Worm (Caenorhabditis elegans) whole organism, mixed stage, embryonic: ENCODE data around the gene K09E3.7.
A peak's percentile ranks its signal among the peaks of the same experiment; 100 is the strongest.

ENCODE experiments used
- M03D4.4 ChIP-seq: sonication (generic microtip); optimal IDR thresholded peaks from 2 replicates; lab custom pipeline; 2017; ENCODE audit warnings: mild to moderate bottlenecking, missing genetic modification characterization, missing compliant biosample characterization
- bed-3 ChIP-seq: fragments of 200-800 bp; sonication (Bioruptor generic); optimal IDR thresholded peaks from 3 replicates; lab custom pipeline; 2018; ENCODE audit warnings: mild to moderate bottlenecking, missing genetic modification characterization, moderate library complexity, missing compliant biosample characterization
- blmp-1 ChIP-seq: fragments of 150-350 bp; optimal IDR thresholded peaks from 2 replicates; lab custom pipeline; 2014; ENCODE audit warnings: missing biosample characterization, missing genetic modification characterization
- ceh-39 ChIP-seq: fragments of 150-350 bp; optimal IDR thresholded peaks from 2 replicates; lab custom pipeline; 2014; ENCODE audit warnings: missing biosample characterization, missing genetic modification characterization
- ceh-43 ChIP-seq: fragments of 200-800 bp; sonication (Bioruptor generic); optimal IDR thresholded peaks from 2 replicates; lab custom pipeline; 2018; ENCODE audit warnings: mild to moderate bottlenecking, missing genetic modification characterization, moderate library complexity, missing compliant biosample characterization
- ceh-83 ChIP-seq: fragments of 200-800 bp; sonication (Bioruptor generic); optimal IDR thresholded peaks from 2 replicates; lab custom pipeline; 2018; ENCODE audit warnings: mild to moderate bottlenecking, missing genetic modification characterization, missing compliant biosample characterization
- ces-1 ChIP-seq: fragments of 150-350 bp; optimal IDR thresholded peaks from 2 replicates; lab custom pipeline; 2014; ENCODE audit warnings: missing biosample characterization, missing genetic modification reagents, missing genetic modification characterization
- cnd-1 ChIP-seq: fragments of 200-800 bp; sonication (Bioruptor generic); optimal IDR thresholded peaks from 2 replicates; lab custom pipeline; 2018; ENCODE audit warnings: mild to moderate bottlenecking, missing genetic modification characterization, missing compliant biosample characterization
- drap-1 ChIP-seq: fragments of 200-800 bp; sonication (Bioruptor generic); optimal IDR thresholded peaks from 3 replicates; lab custom pipeline; 2018; ENCODE audit warnings: mild to moderate bottlenecking, missing genetic modification characterization, missing compliant biosample characterization
- elt-1 ChIP-seq: sonication (generic microtip); optimal IDR thresholded peaks from 2 replicates; lab custom pipeline; 2017; ENCODE audit warnings: missing genetic modification characterization, mild to moderate bottlenecking, missing compliant biosample characterization, antibody characterized with exemption, moderate library complexity, borderline replicate concordance; ENCODE audit not compliant: insufficient read depth
- elt-3 ChIP-seq: fragments of 150-350 bp; optimal IDR thresholded peaks from 2 replicates; lab custom pipeline; 2014; ENCODE audit warnings: missing biosample characterization, missing genetic modification characterization
- flh-1 ChIP-seq: fragments of 200-800 bp; sonication (Bioruptor generic); optimal IDR thresholded peaks from 2 replicates; lab custom pipeline; 2018; ENCODE audit warnings: mild to moderate bottlenecking, missing genetic modification characterization, moderate library complexity, missing compliant biosample characterization
- hlh-1 ChIP-seq: fragments of 150-350 bp; optimal IDR thresholded peaks from 2 replicates; lab custom pipeline; 2014; ENCODE audit warnings: missing biosample characterization, missing genetic modification reagents, missing genetic modification characterization
- lin-13 ChIP-seq: fragments of 150-350 bp; optimal IDR thresholded peaks from 2 replicates; lab custom pipeline; 2014; ENCODE audit warnings: missing biosample characterization, missing genetic modification characterization
- lsy-2 ChIP-seq: fragments of 150-350 bp; optimal IDR thresholded peaks from 2 replicates; lab custom pipeline; 2014; ENCODE audit warnings: missing biosample characterization, missing genetic modification characterization
- mab-5 ChIP-seq: fragments of 150-350 bp; optimal IDR thresholded peaks from 2 replicates; lab custom pipeline; 2014; ENCODE audit warnings: missing biosample characterization, missing genetic modification characterization
- mep-1 ChIP-seq: fragments of 150-350 bp; optimal IDR thresholded peaks from 2 replicates; lab custom pipeline; 2017; ENCODE audit warnings: missing biosample characterization, missing genetic modification reagents, missing genetic modification characterization, inconsistent platforms
- nhr-12 ChIP-seq: fragments of 150-350 bp; optimal IDR thresholded peaks from 2 replicates; lab custom pipeline; 2014; ENCODE audit warnings: missing biosample characterization, missing genetic modification characterization
- nhr-2 ChIP-seq: fragments of 150-350 bp; optimal IDR thresholded peaks from 2 replicates; lab custom pipeline; 2014; ENCODE audit warnings: missing biosample characterization, missing genetic modification characterization
- nhr-237 ChIP-seq: fragments of 150-350 bp; optimal IDR thresholded peaks from 2 replicates; lab custom pipeline; 2014; ENCODE audit warnings: missing biosample characterization, missing genetic modification characterization
- nhr-28 ChIP-seq: fragments of 150-350 bp; optimal IDR thresholded peaks from 2 replicates; lab custom pipeline; 2014; ENCODE audit warnings: missing biosample characterization, missing genetic modification characterization
- nhr-76 ChIP-seq: sonication (generic microtip); optimal IDR thresholded peaks from 2 replicates; lab custom pipeline; 2017; ENCODE audit warnings: missing biosample characterization, missing genetic modification characterization
- pha-4 ChIP-seq: fragments of 150-350 bp; optimal IDR thresholded peaks from 2 replicates; lab custom pipeline; 2018; ENCODE audit warnings: missing biosample characterization, missing genetic modification reagents, missing genetic modification characterization
- sem-2 ChIP-seq: fragments of 200-800 bp; sonication (Bioruptor generic); optimal IDR thresholded peaks from 2 replicates; lab custom pipeline; 2018; ENCODE audit warnings: mild to moderate bottlenecking, missing genetic modification characterization, missing compliant biosample characterization
- snpc-4 ChIP-seq: fragments of 150-350 bp; optimal IDR thresholded peaks from 2 replicates; lab custom pipeline; 2014; ENCODE audit warnings: missing biosample characterization, missing genetic modification characterization
- sptf-1 ChIP-seq: sonication (generic microtip); optimal IDR thresholded peaks from 2 replicates; lab custom pipeline; 2017; ENCODE audit warnings: mild to moderate bottlenecking, missing genetic modification characterization, moderate library complexity, missing compliant biosample characterization
- tbx-8 ChIP-seq: fragments of 200-800 bp; sonication (Bioruptor generic); optimal IDR thresholded peaks from 2 replicates; lab custom pipeline; 2018; ENCODE audit warnings: mild to moderate bottlenecking, missing genetic modification characterization, moderate library complexity, missing compliant biosample characterization
- unc-120 ChIP-seq: sonication (generic microtip); optimal IDR thresholded peaks from 2 replicates; lab custom pipeline; 2017; ENCODE audit warnings: missing genetic modification characterization, missing compliant biosample characterization; ENCODE audit not compliant: poor library complexity, severe bottlenecking
- unc-39 ChIP-seq: fragments of 150-350 bp; optimal IDR thresholded peaks from 2 replicates; lab custom pipeline; 2014; ENCODE audit warnings: missing biosample characterization, missing genetic modification characterization
- unc-62 ChIP-seq: fragments of 150-350 bp; optimal IDR thresholded peaks from 2 replicates; lab custom pipeline; 2014; ENCODE audit warnings: missing biosample characterization, missing genetic modification reagents, missing genetic modification characterization
- ztf-11 ChIP-seq: fragments of 150-350 bp; optimal IDR thresholded peaks from 2 replicates; lab custom pipeline; 2014; ENCODE audit warnings: missing biosample characterization, missing genetic modification characterization

K09E3.7 gene

ce11 chrX:17134427-17134826 lies at the start of gene K09E3.7:
Gene K09E3.7, minus strand, starts transcription at chrX:17134527.
- no peak for TF ChIP-seq ceh-43 (GFP tag; lab: Kevin White, UChicago)
- no peak for TF ChIP-seq ceh-39 (tag; lab: Kevin White, UChicago)
- TF ChIP-seq ces-1 (GFP tag; lab: Kevin White, UChicago) = no peak
- no peak for TF ChIP-seq nhr-28 (tag; lab: Kevin White, UChicago)
- TF ChIP-seq M03D4.4 = no peak
- TF ChIP-seq nhr-76 (tag; lab: Kevin White, UChicago) = no peak

ce11 chrX:17181220-17181619 lies 46.9 kb upstream of the K09E3.7 start:
- no peak for TF ChIP-seq flh-1 (GFP tag; lab: Kevin White, UChicago)
- peak; percentile 61 for TF ChIP-seq mep-1 (tag; lab: Kevin White, UChicago)
- TF ChIP-seq cnd-1 (tag; lab: Kevin White, UChicago) = peak; percentile 19
- TF ChIP-seq ces-1 (GFP tag; lab: Kevin White, UChicago) = peak; percentile 50
- TF ChIP-seq pha-4 (tag; lab: Kevin White, UChicago) = peak; percentile 76
- TF ChIP-seq ceh-43 (GFP tag; lab: Kevin White, UChicago) = peak; percentile 26
- no peak for TF ChIP-seq nhr-12 (tag; lab: Kevin White, UChicago)
- peak; percentile 56 for TF ChIP-seq lsy-2 (tag; lab: Kevin White, UChicago)
- TF ChIP-seq elt-3 (tag; lab: Kevin White, UChicago) = no peak
- peak; percentile 10 for TF ChIP-seq mab-5 (tag; lab: Kevin White, UChicago)
- TF ChIP-seq hlh-1 (tag; lab: Kevin White, UChicago) = peak; percentile 3
- peak; percentile 9 for TF ChIP-seq drap-1
- no peak for TF ChIP-seq lin-13 (tag; lab: Kevin White, UChicago)
- peak; percentile 62 for TF ChIP-seq M03D4.4
- peak; percentile 32 for TF ChIP-seq ceh-39 (tag; lab: Kevin White, UChicago)
- TF ChIP-seq nhr-2 = peak; percentile 6
- TF ChIP-seq tbx-8 = no peak
- no peak for TF ChIP-seq nhr-76 (tag; lab: Kevin White, UChicago)
- peak; percentile 89 for TF ChIP-seq nhr-237
- no peak for TF ChIP-seq nhr-28 (tag; lab: Kevin White, UChicago)
- peak; percentile 61 for TF ChIP-seq sptf-1 (tag; lab: Kevin White, UChicago)

- TF ChIP-seq unc-39 (tag; lab: Kevin White, UChicago) (no peak), elt-1 (no peak), nhr-76 (tag; lab: Kevin White, UChicago) (no peak), sptf-1 (tag; lab: Kevin White, UChicago) (no peak), blmp-1 (tag; lab: Kevin White, UChicago) (no peak), nhr-237 (no peak), lsy-2 (tag; lab: Kevin White, UChicago) (no peak), cnd-1 (tag; lab: Kevin White, UChicago) (no peak), ceh-83 (no peak), ztf-11 (tag; lab: Kevin White, UChicago) (no peak), sem-2 (GFP tag; lab: Kevin White, UChicago) (no peak), lin-13 (tag; lab: Kevin White, UChicago) (no peak), pha-4 (tag; lab: Kevin White, UChicago) (no peak), elt-3 (tag; lab: Kevin White, UChicago) (no peak), tbx-8 (no peak), unc-62 (GFP tag; lab: Kevin White, UChicago) (no peak)
- TF ChIP-seq, all 35 proteins: peak for 0
Observed at ce11 chrX:17180135-17180534, 45.8 kb upstream of the K09E3.7 start.

- TF ChIP-seq blmp-1 (tag; lab: Kevin White, UChicago) (no peak), lin-13 (tag; lab: Kevin White, UChicago) (no peak), unc-120 (tag; lab: Kevin White, UChicago) (no peak), hlh-1 (tag; lab: Kevin White, UChicago) (no peak), flh-1 (GFP tag; lab: Kevin White, UChicago) (no peak), nhr-76 (tag; lab: Kevin White, UChicago) (no peak), ceh-83 (no peak), sptf-1 (tag; lab: Kevin White, UChicago) (no peak), snpc-4 (tag; lab: Kevin White, UChicago) (no peak), elt-3 (tag; lab: Kevin White, UChicago) (no peak), ceh-43 (GFP tag; lab: Kevin White, UChicago) (no peak), unc-39 (tag; lab: Kevin White, UChicago) (no peak), drap-1 (no peak), nhr-237 (no peak), pha-4 (tag; lab: Kevin White, UChicago) (no peak), sem-2 (GFP tag; lab: Kevin White, UChicago) (no peak), cnd-1 (tag; lab: Kevin White, UChicago) (no peak), bed-3 (GFP tag; lab: Kevin White, UChicago) (no peak)
Observed at ce11 chrX:17178239-17178638, 43.9 kb upstream of the K09E3.7 start, which contains the start of gene B0302.2. Gene B0302.2, plus strand, starts transcription at chrX:17178539.
